Fruit fly (Drosophila melanogaster) whole organism, embryonic: ENCODE results near the gene CG34301.

Experiments
- ATbp ChIP-seq: fragments of 200-800 bp; sonication (Bioruptor generic); optimal IDR thresholded peaks from 2 replicates; lab custom pipeline; 2017; ENCODE audit warnings: missing biosample characterization, mild to moderate bottlenecking, missing genetic modification characterization, missing genetic modification reagents
- BEAF-32 ChIP-seq: fragments of 200-800 bp; sonication (Bioruptor generic); optimal IDR thresholded peaks from 3 replicates; lab custom pipeline; 2017; ENCODE audit warnings: missing biosample characterization, missing genetic modification characterization, mild to moderate bottlenecking, moderate library complexity, missing genetic modification reagents
- CG10209 ChIP-seq: fragments of 200-800 bp; sonication (Bioruptor generic); optimal IDR thresholded peaks from 3 replicates; lab custom pipeline; 2017; ENCODE audit warnings: missing biosample characterization, mild to moderate bottlenecking, missing genetic modification characterization, missing genetic modification reagents
- CG1024 ChIP-seq: fragments of 200-800 bp; sonication (Bioruptor generic); IDR thresholded peaks from 2 replicates; pipeline ENCODE4 v1.3.6; 2022; ENCODE audit warnings: missing biosample characterization, missing genetic modification characterization
- CG10321 ChIP-seq: fragments of 200-800 bp; sonication (Bioruptor generic); IDR thresholded peaks from 2 replicates; pipeline ENCODE4 v1.3.6; 2022; ENCODE audit warnings: missing biosample characterization, missing genetic modification characterization
- CG10462 ChIP-seq: fragments of 200-800 bp; sonication (Bioruptor generic); optimal IDR thresholded peaks from 2 replicates; lab custom pipeline; 2016; ENCODE audit warnings: missing biosample characterization, missing genetic modification characterization
- CG12942 ChIP-seq: fragments of 200-800 bp; sonication (Bioruptor generic); optimal IDR thresholded peaks from 3 replicates; lab custom pipeline; 2016; ENCODE audit warnings: missing biosample characterization, missing genetic modification characterization
- CG13123 ChIP-seq: fragments of 200-800 bp; sonication (Bioruptor generic); optimal IDR thresholded peaks from 2 replicates; lab custom pipeline; 2016; ENCODE audit warnings: missing biosample characterization, missing genetic modification characterization
- CG14860 ChIP-seq: fragments of 200-800 bp; sonication (Bioruptor generic); IDR thresholded peaks from 3 replicates; pipeline ENCODE4 v1.3.6; 2022; ENCODE audit warnings: missing biosample characterization, missing genetic modification characterization; ENCODE audit not compliant: partially characterized antibody
- CG15479 ChIP-seq: fragments of 200-800 bp; sonication (Bioruptor generic); optimal IDR thresholded peaks from 3 replicates; lab custom pipeline; 2019; ENCODE audit warnings: missing biosample characterization, mild to moderate bottlenecking, missing genetic modification characterization, moderate library complexity
- CG15696 ChIP-seq: fragments of 200-800 bp; sonication (Bioruptor generic); optimal IDR thresholded peaks from 2 replicates; lab custom pipeline; 2019; ENCODE audit warnings: missing biosample characterization, mild to moderate bottlenecking, missing genetic modification characterization, moderate library complexity
- CG17802 ChIP-seq: fragments of 200-800 bp; sonication (Bioruptor generic); optimal IDR thresholded peaks from 2 replicates; lab custom pipeline; 2018; ENCODE audit warnings: missing biosample characterization, mild to moderate bottlenecking, missing genetic modification characterization, moderate library complexity
- CG1832 ChIP-seq: fragments of 200-800 bp; sonication (Bioruptor generic); optimal IDR thresholded peaks from 2 replicates; lab custom pipeline; 2017; ENCODE audit warnings: missing biosample characterization, mild to moderate bottlenecking, missing genetic modification characterization, inconsistent platforms
- CG2116 ChIP-seq: fragments of 200-800 bp; sonication (Bioruptor generic); optimal IDR thresholded peaks from 3 replicates; lab custom pipeline; 2018; ENCODE audit warnings: missing biosample characterization, mild to moderate bottlenecking, missing genetic modification characterization
- CG30403 ChIP-seq: fragments of 200-800 bp; sonication (Bioruptor generic); optimal IDR thresholded peaks from 3 replicates; lab custom pipeline; 2016; ENCODE audit warnings: missing biosample characterization, missing genetic modification characterization
- CG42726 ChIP-seq: fragments of 200-800 bp; sonication (Bioruptor generic); IDR thresholded peaks from 2 replicates; pipeline ENCODE4 v1.3.6; 2022; ENCODE audit warnings: missing biosample characterization, missing genetic modification characterization; ENCODE audit not compliant: partially characterized antibody
- CG4282 ChIP-seq: fragments of 200-800 bp; sonication (Bioruptor generic); optimal IDR thresholded peaks from 2 replicates; lab custom pipeline; 2016; ENCODE audit warnings: missing biosample characterization, missing genetic modification characterization
- CG4707 ChIP-seq: fragments of 200-800 bp; sonication (Bioruptor generic); optimal IDR thresholded peaks from 2 replicates; lab custom pipeline; 2018; ENCODE audit warnings: missing biosample characterization, mild to moderate bottlenecking, missing genetic modification characterization, moderate library complexity
- CG7271 ChIP-seq: fragments of 200-800 bp; sonication (Bioruptor generic); optimal IDR thresholded peaks from 2 replicates; lab custom pipeline; 2018; ENCODE audit warnings: missing biosample characterization, mild to moderate bottlenecking, missing genetic modification characterization, moderate library complexity
- CG7372 ChIP-seq: fragments of 200-800 bp; sonication (Bioruptor generic); IDR thresholded peaks from 2 replicates; pipeline ENCODE4 v1.3.6; 2022; ENCODE audit warnings: missing biosample characterization, missing genetic modification characterization
- CG8388 ChIP-seq: fragments of 200-800 bp; sonication (Bioruptor generic); optimal IDR thresholded peaks from 2 replicates; lab custom pipeline; 2019; ENCODE audit warnings: missing biosample characterization, mild to moderate bottlenecking, missing genetic modification characterization, moderate library complexity
- Deaf1 ChIP-seq: fragments of 200-800 bp; optimal IDR thresholded peaks from 3 replicates; lab custom pipeline; 2019; ENCODE audit warnings: missing biosample characterization, mild to moderate bottlenecking, missing genetic modification characterization, moderate library complexity
- Hand ChIP-seq: fragments of 200-800 bp; sonication (Bioruptor generic); optimal IDR thresholded peaks from 2 replicates; lab custom pipeline; 2017; ENCODE audit warnings: mild to moderate bottlenecking, missing biosample characterization, missing genetic modification reagents, missing genetic modification characterization
- Meics ChIP-seq: fragments of 200-800 bp; sonication (Bioruptor generic); optimal IDR thresholded peaks from 2 replicates; lab custom pipeline; 2017; ENCODE audit warnings: missing biosample characterization, mild to moderate bottlenecking, missing genetic modification characterization
- Oli ChIP-seq: fragments of 200-800 bp; sonication (Bioruptor generic); optimal IDR thresholded peaks from 2 replicates; lab custom pipeline; 2018; ENCODE audit warnings: missing biosample characterization, mild to moderate bottlenecking, missing genetic modification characterization, moderate library complexity
- YL-1 ChIP-seq: fragments of 200-800 bp; sonication (Bioruptor generic); optimal IDR thresholded peaks from 3 replicates; lab custom pipeline; 2017; ENCODE audit warnings: missing biosample characterization, mild to moderate bottlenecking, missing genetic modification characterization
- ara ChIP-seq: fragments of 200-800 bp; sonication (Bioruptor generic); IDR thresholded peaks from 2 replicates; pipeline ENCODE4 v1.3.6; 2022; ENCODE audit warnings: missing biosample characterization, missing genetic modification characterization
- cad ChIP-seq: fragments of >200 bp; optimal IDR thresholded peaks from 2 replicates; lab custom pipeline; 2017; ENCODE audit warnings: missing biosample characterization, missing genetic modification characterization
- chn ChIP-seq: fragments of 200-800 bp; sonication (Bioruptor generic); optimal IDR thresholded peaks from 2 replicates; lab custom pipeline; 2016; ENCODE audit warnings: missing biosample characterization, missing genetic modification characterization
- dati ChIP-seq: fragments of 200-800 bp; sonication (Bioruptor generic); IDR thresholded peaks from 2 replicates; pipeline ENCODE4 v1.3.6; 2022; ENCODE audit warnings: missing biosample characterization, missing genetic modification characterization
- dm ChIP-seq: fragments of 200-800 bp; sonication (Bioruptor generic); optimal IDR thresholded peaks from 3 replicates; lab custom pipeline; 2016; ENCODE audit warnings: missing biosample characterization, missing genetic modification characterization
- en ChIP-seq: fragments of 200-800 bp; sonication (Bioruptor generic); optimal IDR thresholded peaks from 2 replicates; lab custom pipeline; 2016; ENCODE audit warnings: missing biosample characterization, missing genetic modification characterization
- fd102C ChIP-seq: fragments of 200-800 bp; sonication (Bioruptor generic); optimal IDR thresholded peaks from 2 replicates; lab custom pipeline; 2018; ENCODE audit warnings: missing biosample characterization, mild to moderate bottlenecking, missing genetic modification characterization, moderate library complexity
- fru ChIP-seq: fragments of >200 bp; optimal IDR thresholded peaks from 2 replicates; lab custom pipeline; 2017
- hb ChIP-seq: fragments of 200-800 bp; sonication (Bioruptor generic); IDR thresholded peaks from 3 replicates; pipeline ENCODE4 v1.3.6; 2022; ENCODE audit warnings: missing biosample characterization, missing genetic modification characterization; ENCODE audit not compliant: partially characterized antibody
- hbn ChIP-seq: fragments of 200-800 bp; sonication (Bioruptor generic); IDR thresholded peaks from 2 replicates; pipeline ENCODE4 v1.3.6; 2022; ENCODE audit warnings: missing biosample characterization, missing genetic modification characterization; ENCODE audit not compliant: partially characterized antibody
- lilli ChIP-seq: fragments of 200-800 bp; sonication (Bioruptor generic); optimal IDR thresholded peaks from 3 replicates; lab custom pipeline; 2016; ENCODE audit warnings: missing biosample characterization, missing genetic modification characterization
- odd ChIP-seq: fragments of 200-800 bp; sonication (Bioruptor generic); optimal IDR thresholded peaks from 2 replicates; lab custom pipeline; 2017; ENCODE audit warnings: missing biosample characterization, mild to moderate bottlenecking, missing genetic modification characterization
- peb ChIP-seq: fragments of 200-800 bp; sonication (Bioruptor generic); IDR thresholded peaks from 2 replicates; pipeline ENCODE4 v1.3.6; 2022; ENCODE audit warnings: missing biosample characterization, missing genetic modification characterization
- phol ChIP-seq: fragments of 200-800 bp; sonication (Bioruptor generic); optimal IDR thresholded peaks from 3 replicates; lab custom pipeline; 2018; ENCODE audit warnings: missing biosample characterization, mild to moderate bottlenecking, missing genetic modification characterization, moderate library complexity
- pros ChIP-seq: fragments of 200-800 bp; sonication (Bioruptor generic); optimal IDR thresholded peaks from 3 replicates; lab custom pipeline; 2019; ENCODE audit warnings: missing biosample characterization, mild to moderate bottlenecking, missing genetic modification characterization, moderate library complexity
- repo ChIP-seq: fragments of 200-800 bp; sonication (Bioruptor generic); optimal IDR thresholded peaks from 2 replicates; lab custom pipeline; 2016; ENCODE audit warnings: missing biosample characterization, missing genetic modification characterization
- ro ChIP-seq: fragments of 200-800 bp; sonication (Bioruptor generic); IDR thresholded peaks from 2 replicates; pipeline ENCODE4 v1.3.6; 2022; ENCODE audit warnings: missing biosample characterization, missing genetic modification characterization
- salm ChIP-seq: fragments of 200-800 bp; sonication (Bioruptor generic); optimal IDR thresholded peaks from 2 replicates; lab custom pipeline; 2018; ENCODE audit warnings: missing biosample characterization, mild to moderate bottlenecking, missing genetic modification characterization
- sima ChIP-seq: fragments of 200-800 bp; sonication (Bioruptor generic); optimal IDR thresholded peaks from 2 replicates; lab custom pipeline; 2016; ENCODE audit warnings: missing biosample characterization, missing genetic modification characterization
- sna ChIP-seq: fragments of 200-800 bp; sonication (Bioruptor generic); IDR thresholded peaks from 2 replicates; pipeline ENCODE4 v1.3.6; 2022; ENCODE audit warnings: missing biosample characterization, missing genetic modification characterization; ENCODE audit not compliant: partially characterized antibody
- ssp ChIP-seq: fragments of 200-800 bp; sonication (Bioruptor generic); IDR thresholded peaks from 2 replicates; pipeline ENCODE4 v1.3.6; 2022; ENCODE audit warnings: missing biosample characterization, missing genetic modification characterization
- stc ChIP-seq: fragments of 200-800 bp; sonication (Bioruptor generic); IDR thresholded peaks from 2 replicates; pipeline ENCODE4 v1.3.6; 2022; ENCODE audit warnings: missing biosample characterization, missing genetic modification characterization
- vnd ChIP-seq: fragments of 200-800 bp; sonication (Bioruptor generic); IDR thresholded peaks from 3 replicates; pipeline ENCODE4 v1.3.6; 2022; ENCODE audit warnings: missing biosample characterization, missing genetic modification characterization; ENCODE audit not compliant: partially characterized antibody
- wdn ChIP-seq: fragments of 200-800 bp; sonication (Bioruptor generic); IDR thresholded peaks from 2 replicates; pipeline ENCODE4 v1.3.6; 2022; ENCODE audit warnings: missing biosample characterization, missing genetic modification characterization
- z ChIP-seq: fragments of 200-800 bp; sonication (Bioruptor generic); IDR thresholded peaks from 3 replicates; pipeline ENCODE4 v1.3.6; 2022; ENCODE audit warnings: missing biosample characterization, missing genetic modification characterization

CG34301 gene

dm6 chr3R:8819551-8820057 lies 46.4 kb downstream of the CG34301 start (continued):
- TF ChIP-seq CG15479 (GFP tag; lab: Kevin White, UChicago) (peak; percentile 83), CG10209 (GFP tag; lab: Kevin White, UChicago) (peak; percentile 56), BEAF-32 (GFP tag; lab: Kevin White, UChicago) (no peak), odd (GFP tag; lab: Kevin White, UChicago) (no peak), Deaf1 (tag; lab: Kevin White, UChicago) (no peak), CG8388 (GFP tag; lab: Kevin White, UChicago) (no peak), ssp (GFP tag; lab: Robert Waterston, UW) (no peak), ara (GFP tag; lab: Robert Waterston, UW) (no peak), CG14860 (GFP tag; lab: Robert Waterston, UW) (no peak), en (GFP tag; lab: Kevin White, UChicago) (no peak), stc (GFP tag; lab: Robert Waterston, UW) (peak; percentile 53), repo (GFP tag; lab: Kevin White, UChicago) (no peak), CG17802 (tag; lab: Kevin White, UChicago) (no peak), dm (no peak), salm (tag; lab: Kevin White, UChicago) (no peak), CG1024 (GFP tag; lab: Robert Waterston, UW) (no peak), CG12942 (no peak), peb (GFP tag; lab: Robert Waterston, UW) (no peak), CG10462 (GFP tag; lab: Kevin White, UChicago) (no peak), cad (GFP tag; lab: Kevin White, UChicago) (no peak), vnd (no peak), CG42726 (GFP tag; lab: Robert Waterston, UW) (no peak), CG10321 (GFP tag; lab: Robert Waterston, UW) (no peak), hbn (no peak), YL-1 (GFP tag; lab: Kevin White, UChicago) (no peak), dati (GFP tag; lab: Robert Waterston, UW) (no peak), CG30403 (GFP tag; lab: Kevin White, UChicago) (no peak), Oli (tag; lab: Kevin White, UChicago) (no peak), CG13123 (GFP tag; lab: Kevin White, UChicago) (no peak), wdn (peak; percentile 46; the same call in 1 of the 2 replicates), CG7271 (tag; lab: Kevin White, UChicago) (no peak), Meics (GFP tag; lab: Kevin White, UChicago) (peak; percentile 24), CG2116 (no peak), CG4282 (GFP tag; lab: Kevin White, UChicago) (peak; percentile 36), z (GFP tag; lab: Robert Waterston, UW) (no peak), sna (GFP tag; lab: Robert Waterston, UW) (no peak), fd102C (no peak), CG15696 (tag; lab: Kevin White, UChicago) (peak; percentile 48), Hand (GFP tag; lab: Kevin White, UChicago) (no peak), phol (tag; lab: Kevin White, UChicago) (no peak), chn (no peak), CG4707 (GFP tag; lab: Kevin White, UChicago) (no peak), sima (GFP tag; lab: Kevin White, UChicago) (no peak), CG1832 (no peak), ATbp (peak; percentile 14), CG7372 (GFP tag; lab: Robert Waterston, UW) (no peak), ro (GFP tag; lab: Robert Waterston, UW) (no peak), lilli (GFP tag; lab: Kevin White, UChicago) (peak; percentile 58), fru (lab: Kevin White, UChicago) (no peak), pros (GFP tag; lab: Kevin White, UChicago) (peak; percentile 32), hb (GFP tag; lab: Robert Waterston, UW) (no peak)
